Fruit fly (Drosophila melanogaster): ENCODE measurements around the gene Sf3b6.

- TF ChIP-seq Dll (optimal IDR thresholded peaks at IDR 0.05) (no peak), CG8478 (optimal IDR thresholded peaks at IDR 0.05) (no peak), psq (optimal IDR thresholded peaks at IDR 0.05) (no peak), EcR (GFP tag; optimal IDR thresholded peaks at IDR 0.05) (no peak), pan (optimal IDR thresholded peaks at IDR 0.05) (no peak), usp (GFP tag; optimal IDR thresholded peaks at IDR 0.05) (no peak)
These were observed 11.2 kb downstream of the Sf3b6 start, which contains the start of gene CG10274 for dm6 chr3L:6181776-6182175.
